Worm (Caenorhabditis elegans) whole organism, L4/young adult: ENCODE results near the gene B0244.15.

ENCODE experiments used
- W03F9.2 ChIP-seq: fragments of 150-350 bp; optimal IDR thresholded peaks from 2 replicates; lab custom pipeline; 2014; ENCODE audit warnings: missing biosample characterization, missing genetic modification characterization
- dao-5 ChIP-seq: sonication (generic microtip); optimal IDR thresholded peaks from 2 replicates; lab custom pipeline; 2016; ENCODE audit warnings: missing genotype, missing genetic modification characterization, moderate library complexity, missing compliant biosample characterization
- him-1 ChIP-seq: sonication (generic microtip); optimal IDR thresholded peaks from 2 replicates; lab custom pipeline; 2016; ENCODE audit warnings: missing genotype, missing genetic modification reagents, missing genetic modification characterization, missing compliant biosample characterization

DNA sequence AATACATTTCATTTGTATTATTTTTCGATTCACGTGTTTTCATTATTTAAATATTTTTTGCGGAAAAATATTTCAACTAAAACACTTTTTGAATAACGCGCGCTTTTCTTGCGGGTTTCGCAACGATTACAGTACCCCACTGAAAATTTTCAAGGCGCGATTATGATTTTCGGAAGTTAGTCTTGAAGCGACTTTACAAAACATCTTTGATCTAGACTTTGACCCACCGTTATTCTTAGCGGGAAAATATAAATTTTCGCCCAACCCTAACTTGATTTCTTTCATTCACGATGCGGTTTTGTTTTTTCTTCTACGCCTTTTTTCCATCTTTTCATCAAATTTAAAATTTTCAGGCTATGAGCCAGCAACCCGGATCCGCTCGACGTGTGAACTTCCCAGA is 15.4 kb upstream of the B0244.15 start, which contains the start of gene egg-1:
- TF ChIP-seq dao-5 (tag; lab: Kevin White, UChicago) (no peak), him-1 (tag; lab: Kevin White, UChicago) (no peak), W03F9.2 (tag; lab: Kevin White, UChicago) (peak; percentile 39)
